Fruit fly (Drosophila melanogaster) whole organism, embryonic: ENCODE results near the gene CG7386.

ENCODE experiments used
- ATbp ChIP-seq: fragments of 200-800 bp; sonication (Bioruptor generic); optimal IDR thresholded peaks from 2 replicates; lab custom pipeline; 2017; ENCODE audit warnings: missing biosample characterization, mild to moderate bottlenecking, missing genetic modification characterization, missing genetic modification reagents
- CG10147 ChIP-seq: fragments of 200-800 bp; sonication (Bioruptor generic); optimal IDR thresholded peaks from 2 replicates; lab custom pipeline; 2019; ENCODE audit warnings: missing biosample characterization, mild to moderate bottlenecking, missing genetic modification characterization, moderate library complexity
- CG10366 ChIP-seq: fragments of 200-800 bp; sonication (Bioruptor generic); IDR thresholded peaks from 2 replicates; pipeline ENCODE4 v1.3.6; 2022; ENCODE audit warnings: missing biosample characterization, missing genetic modification characterization
- CG12659 ChIP-seq: fragments of 200-800 bp; sonication (Bioruptor generic); optimal IDR thresholded peaks from 3 replicates; lab custom pipeline; 2017; ENCODE audit warnings: mild to moderate bottlenecking, missing biosample characterization, missing genetic modification reagents, missing genetic modification characterization
- CG14050 ChIP-seq: fragments of 200-800 bp; sonication (Bioruptor generic); IDR thresholded peaks from 3 replicates; pipeline ENCODE4 v1.3.6; 2022; ENCODE audit warnings: missing biosample characterization, missing genetic modification characterization
- CG14860 ChIP-seq: fragments of 200-800 bp; sonication (Bioruptor generic); IDR thresholded peaks from 3 replicates; pipeline ENCODE4 v1.3.6; 2022; ENCODE audit warnings: missing biosample characterization, missing genetic modification characterization; ENCODE audit not compliant: partially characterized antibody
- CG14965 ChIP-seq: fragments of 200-800 bp; sonication (Bioruptor generic); optimal IDR thresholded peaks from 2 replicates; lab custom pipeline; 2016; ENCODE audit warnings: missing biosample characterization, missing genetic modification characterization, borderline replicate concordance
- CG15269 ChIP-seq: fragments of 200-800 bp; sonication (Bioruptor generic); optimal IDR thresholded peaks from 2 replicates; lab custom pipeline; 2018; ENCODE audit warnings: missing biosample characterization, mild to moderate bottlenecking, missing genetic modification characterization, moderate library complexity
- CG15601 ChIP-seq: fragments of 200-800 bp; sonication (Bioruptor generic); optimal IDR thresholded peaks from 3 replicates; lab custom pipeline; 2019; ENCODE audit warnings: missing biosample characterization, mild to moderate bottlenecking, missing genetic modification characterization, moderate library complexity
- CG16863 ChIP-seq: fragments of 200-800 bp; sonication (Bioruptor generic); optimal IDR thresholded peaks from 3 replicates; lab custom pipeline; 2016; ENCODE audit warnings: missing biosample characterization, missing genetic modification characterization
- CG17568 ChIP-seq: fragments of 200-800 bp; sonication (Bioruptor generic); optimal IDR thresholded peaks from 2 replicates; lab custom pipeline; 2018; ENCODE audit warnings: missing biosample characterization, mild to moderate bottlenecking, missing genetic modification characterization, moderate library complexity
- CG18011 ChIP-seq: fragments of 200-800 bp; sonication (Bioruptor generic); optimal IDR thresholded peaks from 2 replicates; lab custom pipeline; 2017; ENCODE audit warnings: missing biosample characterization, missing genetic modification characterization, mild to moderate bottlenecking, moderate library complexity, missing genotype
- CG2120 ChIP-seq: fragments of 200-800 bp; sonication (Bioruptor generic); optimal IDR thresholded peaks from 3 replicates; lab custom pipeline; 2016; ENCODE audit warnings: missing biosample characterization, missing genetic modification characterization
- CG3407 ChIP-seq: fragments of 200-800 bp; sonication (Bioruptor generic); optimal IDR thresholded peaks from 2 replicates; lab custom pipeline; 2018; ENCODE audit warnings: missing biosample characterization, mild to moderate bottlenecking, missing genetic modification characterization
- CG5180 ChIP-seq: fragments of 200-800 bp; sonication (Bioruptor generic); optimal IDR thresholded peaks from 3 replicates; lab custom pipeline; 2017; ENCODE audit warnings: missing biosample characterization, missing genetic modification characterization, mild to moderate bottlenecking, moderate library complexity, missing genetic modification reagents
- CG8359 ChIP-seq: fragments of 200-800 bp; sonication (Bioruptor generic); optimal IDR thresholded peaks from 2 replicates; lab custom pipeline; 2017; ENCODE audit warnings: missing biosample characterization, mild to moderate bottlenecking, missing genetic modification characterization, borderline replicate concordance
- CTCF ChIP-seq: fragments of 200-800 bp; sonication (Bioruptor generic); optimal IDR thresholded peaks from 2 replicates; lab custom pipeline; 2017; ENCODE audit warnings: missing biosample characterization, mild to moderate bottlenecking, missing genetic modification characterization, moderate library complexity
- Chrac-16 ChIP-seq: fragments of 200-800 bp; sonication (Bioruptor generic); optimal IDR thresholded peaks from 3 replicates; lab custom pipeline; 2016; ENCODE audit warnings: missing biosample characterization, missing genetic modification characterization
- Deaf1 ChIP-seq: fragments of 200-800 bp; optimal IDR thresholded peaks from 3 replicates; lab custom pipeline; 2019; ENCODE audit warnings: missing biosample characterization, mild to moderate bottlenecking, missing genetic modification characterization, moderate library complexity
- GATAe ChIP-seq: fragments of 200-800 bp; sonication (Bioruptor generic); conservative IDR thresholded peaks from 2 replicates; pipeline ENCODE4 v1.3.6; 2022; ENCODE audit warnings: missing biosample characterization, missing genetic modification characterization
- Gug ChIP-seq: fragments of 200-800 bp; sonication (Bioruptor generic); IDR thresholded peaks from 4 replicates; pipeline ENCODE4 v1.3.6; 2022; ENCODE audit warnings: missing biosample characterization, missing genetic modification characterization
- Hmx ChIP-seq: fragments of 200-800 bp; sonication (Bioruptor generic); optimal IDR thresholded peaks from 2 replicates; lab custom pipeline; 2016; ENCODE audit warnings: missing biosample characterization, missing genetic modification characterization
- MTF-1 ChIP-seq: fragments of 200-800 bp; sonication (Bioruptor generic); optimal IDR thresholded peaks from 2 replicates; lab custom pipeline; 2018; ENCODE audit warnings: missing biosample characterization, mild to moderate bottlenecking, missing genetic modification characterization, borderline replicate concordance
- Myb ChIP-seq: fragments of 200-800 bp; sonication (Bioruptor generic); optimal IDR thresholded peaks from 2 replicates; lab custom pipeline; 2016; ENCODE audit warnings: missing biosample characterization, missing genetic modification characterization
- Scr ChIP-seq: fragments of 200-800 bp; sonication (Bioruptor generic); IDR thresholded peaks from 2 replicates; pipeline ENCODE4 v1.3.6; 2022; ENCODE audit warnings: missing biosample characterization, missing genetic modification characterization; ENCODE audit not compliant: partially characterized antibody
- Xrp1 ChIP-seq: fragments of 200-800 bp; sonication (Bioruptor generic); IDR thresholded peaks from 2 replicates; pipeline ENCODE4 v1.3.6; 2022; ENCODE audit warnings: missing biosample characterization, missing genetic modification characterization
- aop ChIP-seq: fragments of 200-800 bp; sonication (Bioruptor generic); IDR thresholded peaks from 2 replicates; pipeline ENCODE4 v1.3.6; 2022; ENCODE audit warnings: missing biosample characterization, missing genetic modification characterization
- br ChIP-seq: fragments of >200 bp; optimal IDR thresholded peaks from 2 replicates; lab custom pipeline; 2017
- crp ChIP-seq, 2 experiments: fragments of 200-800 bp; sonication (Bioruptor generic); optimal IDR thresholded peaks; 2 replicates in 1 of 2; 3 replicates in 1 of 2; lab custom pipeline; 2017; ENCODE audit warnings: missing biosample characterization in 2 of 2, missing genetic modification characterization in 2 of 2, mild to moderate bottlenecking in 1 of 2, moderate library complexity in 1 of 2
- dysf ChIP-seq: fragments of 200-800 bp; sonication (Bioruptor generic); IDR thresholded peaks from 3 replicates; pipeline ENCODE4 v1.3.6; 2022; ENCODE audit warnings: missing biosample characterization, missing genetic modification characterization
- gfzf ChIP-seq: fragments of 200-800 bp; sonication (Bioruptor generic); optimal IDR thresholded peaks from 2 replicates; lab custom pipeline; 2016; ENCODE audit warnings: missing biosample characterization, mild to moderate bottlenecking, missing genetic modification characterization, moderate library complexity
- inv ChIP-seq: fragments of 200-800 bp; sonication (Bioruptor generic); IDR thresholded peaks from 2 replicates; pipeline ENCODE4 v1.3.6; 2022; ENCODE audit warnings: missing biosample characterization, missing genetic modification characterization; ENCODE audit not compliant: partially characterized antibody
- lab ChIP-seq: fragments of 200-800 bp; sonication (Bioruptor generic); optimal IDR thresholded peaks from 3 replicates; lab custom pipeline; 2017; ENCODE audit warnings: missing biosample characterization, missing genetic modification characterization, mild to moderate bottlenecking, moderate library complexity, missing genetic modification reagents
- mld ChIP-seq: fragments of 200-800 bp; sonication (Bioruptor generic); IDR thresholded peaks from 3 replicates; pipeline ENCODE4 v1.3.6; 2022; ENCODE audit warnings: missing biosample characterization, missing genetic modification characterization; ENCODE audit not compliant: partially characterized antibody
- pita ChIP-seq: fragments of 200-800 bp; sonication (Bioruptor generic); optimal IDR thresholded peaks from 2 replicates; lab custom pipeline; 2017; ENCODE audit warnings: missing biosample characterization, mild to moderate bottlenecking, missing genetic modification characterization
- run ChIP-seq: fragments of 200-800 bp; sonication (Bioruptor generic); optimal IDR thresholded peaks from 3 replicates; lab custom pipeline; 2018; ENCODE audit warnings: missing biosample characterization, mild to moderate bottlenecking, missing genetic modification characterization
- seq ChIP-seq: fragments of 200-800 bp; sonication (Bioruptor generic); IDR thresholded peaks from 2 replicates; pipeline ENCODE4 v1.3.6; 2022; ENCODE audit warnings: missing biosample characterization, missing genetic modification characterization
- sisA ChIP-seq: fragments of 200-800 bp; sonication (Bioruptor generic); IDR thresholded peaks from 2 replicates; pipeline ENCODE4 v1.3.6; 2022; ENCODE audit warnings: missing biosample characterization, missing genetic modification characterization
- sna ChIP-seq: fragments of 200-800 bp; sonication (Bioruptor generic); IDR thresholded peaks from 2 replicates; pipeline ENCODE4 v1.3.6; 2022; ENCODE audit warnings: missing biosample characterization, missing genetic modification characterization; ENCODE audit not compliant: partially characterized antibody
- so ChIP-seq: fragments of 200-800 bp; sonication (Bioruptor generic); IDR thresholded peaks from 3 replicates; pipeline ENCODE4 v1.3.6; 2022; ENCODE audit warnings: missing biosample characterization, missing genetic modification characterization
- sug ChIP-seq: fragments of 200-800 bp; optimal IDR thresholded peaks from 2 replicates; lab custom pipeline; 2019; ENCODE audit warnings: missing biosample characterization, mild to moderate bottlenecking, missing genetic modification characterization, moderate library complexity
- trem ChIP-seq: fragments of 200-800 bp; optimal IDR thresholded peaks from 3 replicates; lab custom pipeline; 2019; ENCODE audit warnings: missing biosample characterization, mild to moderate bottlenecking, missing genetic modification characterization, moderate library complexity
- ttk ChIP-seq: fragments of 200-800 bp; sonication (Bioruptor generic); IDR thresholded peaks from 2 replicates; pipeline ENCODE4 v2.1.2; 2022; ENCODE audit warnings: missing biosample characterization, missing genetic modification characterization
- vfl ChIP-seq: fragments of 200-800 bp; sonication (Bioruptor generic); optimal IDR thresholded peaks from 2 replicates; lab custom pipeline; 2016; ENCODE audit warnings: missing biosample characterization, missing genetic modification characterization
- wek ChIP-seq: fragments of 200-800 bp; sonication (Bioruptor generic); optimal IDR thresholded peaks from 3 replicates; lab custom pipeline; 2018; ENCODE audit warnings: missing biosample characterization, mild to moderate bottlenecking, missing genetic modification characterization, moderate library complexity
- yki ChIP-seq: fragments of >200 bp; optimal IDR thresholded peaks from 3 replicates; lab custom pipeline; 2018
- z ChIP-seq: fragments of 200-800 bp; sonication (Bioruptor generic); IDR thresholded peaks from 3 replicates; pipeline ENCODE4 v1.3.6; 2022; ENCODE audit warnings: missing biosample characterization, missing genetic modification characterization
- zfh2 ChIP-seq: fragments of 200-800 bp; sonication (Bioruptor generic); optimal IDR thresholded peaks from 2 replicates; lab custom pipeline; 2016; ENCODE audit warnings: missing biosample characterization, missing genetic modification characterization

Gene CG7386

DNA sequence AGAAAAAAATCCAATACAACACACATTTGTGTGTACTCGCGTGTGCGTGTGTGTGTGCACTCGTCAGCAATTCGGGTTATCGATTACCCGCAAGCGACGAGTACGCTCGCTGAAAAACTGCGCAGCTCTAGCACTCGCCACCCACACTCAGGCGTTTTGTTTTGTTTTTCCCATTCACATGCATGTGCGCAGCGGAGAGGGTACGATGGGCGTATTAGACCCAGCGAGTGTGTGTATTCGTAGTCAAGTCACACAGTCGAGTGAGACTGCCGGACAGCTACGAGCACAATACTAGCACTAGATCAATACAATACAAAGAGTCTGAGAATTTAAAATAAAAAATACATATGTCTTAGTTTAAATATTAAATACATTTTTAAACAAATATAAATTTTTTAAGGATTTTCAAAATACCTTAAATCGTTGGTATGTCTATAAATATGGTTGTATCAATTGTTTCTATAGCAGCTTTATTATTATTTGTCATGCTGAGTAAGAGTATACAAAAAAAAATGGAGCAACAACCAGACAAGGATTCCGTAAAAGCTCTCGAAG, 4.6 kb upstream of the CG7386 start, which contains the start of the genes D19B and CG43293 (continued):
- TF ChIP-seq sisA = peak; percentile 91
- no peak for TF ChIP-seq CG14860 (GFP tag; lab: Robert Waterston, UW)
- peak; percentile 89 for TF ChIP-seq CG15269 (tag; lab: Kevin White, UChicago)
- TF ChIP-seq CG2120 = peak; percentile 94
- no peak for TF ChIP-seq mld
- TF ChIP-seq so = peak; percentile 81
- TF ChIP-seq trem (tag; lab: Kevin White, UChicago) = peak; percentile 72
- 0 out of 2 replicates have a peak, but pooled peaks have one; percentile 14 for TF ChIP-seq inv (GFP tag; lab: Robert Waterston, UW)
- no peak for TF ChIP-seq pita (GFP tag; lab: Kevin White, UChicago)
- peak; percentile 52 for TF ChIP-seq wek (GFP tag; lab: Kevin White, UChicago)
- peak; percentile 95 for TF ChIP-seq CG12659
- peak; percentile 67 for TF ChIP-seq ttk
- no peak for TF ChIP-seq CG14965 (GFP tag; lab: Kevin White, UChicago)
- peak; percentile 70 for TF ChIP-seq CG10147 (GFP tag; lab: Kevin White, UChicago)
- TF ChIP-seq sug (tag; lab: Kevin White, UChicago) = peak; percentile 80
- peak; percentile 80 for TF ChIP-seq CG16863 (GFP tag; lab: Kevin White, UChicago)
- TF ChIP-seq Deaf1 (tag; lab: Kevin White, UChicago) = peak; percentile 62
- peak in 1 of 2 experiments; percentile 38 for TF ChIP-seq crp (GFP tag; optimal IDR thresholded peaks at IDR 0.05; lab: Kevin White, UChicago)
- TF ChIP-seq, all 482 proteins: peak for 431

DNA sequence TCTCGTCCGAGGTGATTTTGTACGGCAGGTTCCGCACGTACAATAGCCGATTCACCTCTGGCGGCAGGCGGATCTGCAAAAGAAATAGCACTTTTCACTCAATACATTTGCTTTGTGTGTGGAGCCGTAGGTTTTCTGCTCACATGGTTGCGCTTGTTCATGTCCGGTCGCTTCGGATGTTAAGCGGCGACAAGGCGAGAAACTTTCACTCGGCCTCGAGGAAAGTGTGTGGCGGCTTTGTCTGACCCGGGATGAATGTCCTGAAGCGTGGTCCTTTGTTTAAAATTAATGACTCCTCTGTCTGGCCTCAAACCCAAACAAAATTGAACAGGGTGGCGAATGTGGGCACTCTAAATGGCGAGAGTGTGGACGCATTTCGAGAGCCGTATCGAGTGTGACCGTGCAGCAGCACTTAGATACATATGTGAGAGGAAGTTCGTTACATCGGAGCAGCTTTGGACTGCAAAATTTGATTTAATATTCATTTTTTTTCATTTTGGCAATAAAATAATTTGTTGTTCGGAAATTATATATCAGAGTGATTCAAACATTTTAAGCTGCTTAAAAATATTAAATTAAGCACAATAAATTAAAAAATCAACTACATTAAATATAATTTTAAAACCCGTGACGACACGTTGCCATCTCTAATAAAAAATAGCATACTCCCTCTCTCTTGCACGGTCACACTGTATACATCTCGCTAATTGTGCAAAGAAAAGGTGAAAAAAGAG, 3.4 kb downstream of the CG7386 start, which contains the start of the genes Sf3b6 and Tnpo:
Sf3b6 (minus strand) TSS at position 358 of the 734 bp plus-strand sequence.
Tnpo (plus strand) TSS at position 659 of the 734 bp plus-strand sequence.
- peak; percentile 65 for TF ChIP-seq vfl
- TF ChIP-seq z = no peak
- TF ChIP-seq gfzf (GFP tag; lab: Kevin White, UChicago) = peak; percentile 79
- peak; percentile 68 for TF ChIP-seq Hmx (GFP tag; lab: Kevin White, UChicago)
- peak; percentile 61; the same call in 1 of the 2 replicates for TF ChIP-seq sna
- TF ChIP-seq yki (lab: Kevin White, UChicago) = no peak
- peak; percentile 60 for TF ChIP-seq Myb (GFP tag; lab: Kevin White, UChicago)
- TF ChIP-seq zfh2 (GFP tag; lab: Kevin White, UChicago) = peak; percentile 79
- TF ChIP-seq CG8359 = no peak
- TF ChIP-seq CG16863 (GFP tag; lab: Kevin White, UChicago) = peak; percentile 62
- TF ChIP-seq Xrp1 (GFP tag; lab: Robert Waterston, UW) = peak; percentile 82
- TF ChIP-seq seq (GFP tag; lab: Robert Waterston, UW) = peak; percentile 77
- TF ChIP-seq Chrac-16 (GFP tag; lab: Kevin White, UChicago) = peak; percentile 86
- TF ChIP-seq CG15601 (tag; lab: Kevin White, UChicago) = no peak
- no peak for TF ChIP-seq aop (GFP tag; lab: Robert Waterston, UW)
- no peak for TF ChIP-seq CG17568
- peak; percentile 62; the same call in 2 of the 3 replicates for TF ChIP-seq CG14050
- TF ChIP-seq lab (GFP tag; lab: Kevin White, UChicago) = no peak
- peak; percentile 85 for TF ChIP-seq sug (tag; lab: Kevin White, UChicago)
- no peak for TF ChIP-seq CG3407 (GFP tag; lab: Kevin White, UChicago)
- TF ChIP-seq ATbp (GFP tag; lab: Kevin White, UChicago) = no peak
- peak; percentile 86 for TF ChIP-seq CG10366 (GFP tag; lab: Robert Waterston, UW)
- TF ChIP-seq GATAe (GFP tag; lab: Robert Waterston, UW) = 0 out of 2 replicates have a peak, but pooled peaks have one; percentile 19
- no peak for TF ChIP-seq run (tag; lab: Kevin White, UChicago)
- TF ChIP-seq dysf = peak; percentile 89
- no peak; the same call in 1 of the 4 replicates for TF ChIP-seq Gug (GFP tag; lab: Robert Waterston, UW)
- TF ChIP-seq CG5180 (GFP tag; lab: Kevin White, UChicago) = peak; percentile 49
- TF ChIP-seq MTF-1 (GFP tag; lab: Kevin White, UChicago) = no peak
- peak; percentile 74 for TF ChIP-seq Scr (GFP tag; lab: Robert Waterston, UW)
- TF ChIP-seq CTCF = no peak
- TF ChIP-seq br (lab: Kevin White, UChicago) = no peak
- TF ChIP-seq CG18011 (GFP tag; lab: Kevin White, UChicago) = peak; percentile 68
